Fruit fly (Drosophila melanogaster): Measurements from ENCODE around the gene flw.

DNA sequence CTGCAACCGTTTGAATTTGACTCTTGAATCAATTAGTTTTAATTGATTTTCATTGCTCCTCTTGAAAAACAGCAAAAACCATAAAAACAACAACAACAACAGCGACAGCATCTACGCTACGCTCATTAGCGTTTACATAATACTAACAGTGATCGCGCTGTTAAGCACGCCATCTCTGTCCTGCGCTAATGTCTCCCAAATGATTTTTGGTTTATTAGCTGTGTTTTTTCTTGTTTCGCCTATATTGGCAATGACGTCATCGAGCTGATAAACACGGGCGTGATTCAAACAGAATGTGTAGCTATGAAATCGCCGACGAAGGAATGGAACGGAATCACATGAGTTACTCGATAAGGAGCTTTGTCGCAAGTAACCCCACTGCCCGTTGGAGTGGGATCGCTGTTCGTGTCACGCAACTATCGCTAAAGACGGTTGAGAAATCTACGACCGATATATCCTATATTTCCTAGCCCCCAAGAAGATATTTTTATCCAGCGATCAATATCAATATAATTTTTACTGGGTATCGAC, 1.1 kb downstream of the flw start:
- TF ChIP-seq CG33017 (tag; optimal IDR thresholded peaks at IDR 0.05): no peak
- TF ChIP-seq kay (GFP tag; ENCODE audit: borderline replicate concordance): peak; percentile 7

All from whole organism, adult.